Fruit fly (Drosophila melanogaster): ENCODE measurements around the gene CG14983.

Gene CG14983

DNA sequence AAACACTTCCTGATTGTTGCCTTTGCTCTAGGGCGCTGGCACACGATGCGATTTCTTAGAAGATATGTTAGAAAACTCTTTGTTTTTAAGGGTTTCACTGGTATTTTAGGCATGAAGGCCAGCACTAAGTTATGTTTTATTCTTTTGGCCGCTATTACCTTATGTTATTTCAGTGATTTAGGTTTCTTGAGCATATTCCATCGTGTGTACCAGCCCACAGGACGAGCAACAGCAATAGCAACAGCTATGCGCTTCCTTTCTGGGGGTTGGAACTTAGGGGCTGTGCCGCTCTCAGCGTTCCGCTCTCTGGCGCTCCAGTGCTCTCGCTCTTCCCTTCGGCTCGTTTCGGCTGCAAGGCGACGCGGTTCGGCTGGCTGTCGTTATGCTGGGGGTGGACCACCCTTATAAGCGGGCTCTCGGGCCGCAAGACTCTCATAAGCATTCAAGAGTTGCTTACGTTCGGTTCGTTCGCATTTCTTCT lies 34.4 kb upstream of the CG14983 start, which contains the start of gene scrt (continued):
- TF ChIP-seq CG4617 (GFP tag; optimal IDR thresholded peaks at IDR 0.05; ENCODE audit: borderline replicate concordance) (no peak), Med (GFP tag) (peak; percentile 62), chinmo (GFP tag; IDR thresholded peaks at IDR 0.05; ENCODE audit: partially characterized antibody) (no peak), tap (tag; optimal IDR thresholded peaks at IDR 0.05) (no peak), ssp (GFP tag; IDR thresholded peaks at IDR 0.05) (no peak), Camta (GFP tag; optimal IDR thresholded peaks at IDR 0.05) (peak; percentile 11), otp (GFP tag; IDR thresholded peaks at IDR 0.05) (no peak), cato (GFP tag; optimal IDR thresholded peaks at IDR 0.05; ENCODE audit: borderline replicate concordance) (no peak), CG6765 (GFP tag; optimal IDR thresholded peaks at IDR 0.05) (peak; percentile 26), CG3726 (GFP tag; IDR thresholded peaks at IDR 0.05) (no peak), nerfin-2 (GFP tag; IDR thresholded peaks at IDR 0.05; ENCODE audit: partially characterized antibody) (no peak), CG13296 (GFP tag; optimal IDR thresholded peaks at IDR 0.05) (peak; percentile 9), E2f2 (GFP tag; IDR thresholded peaks at IDR 0.05) (peak; percentile 15; the same call in 1 of the 2 replicates), NFAT (GFP tag; IDR thresholded peaks at IDR 0.05) (no peak), tup (GFP tag; optimal IDR thresholded peaks at IDR 0.05) (no peak), Vsx1 (GFP tag; optimal IDR thresholded peaks at IDR 0.05) (no peak), Aef1 (GFP tag; IDR thresholded peaks at IDR 0.05) (no peak; the same call in 2 of the 3 replicates), Gsc (GFP tag; IDR thresholded peaks at IDR 0.05) (no peak), dysf (GFP tag; IDR thresholded peaks at IDR 0.05) (peak; percentile 71), Stat92E (GFP tag; optimal IDR thresholded peaks at IDR 0.05) (no peak), nom (GFP tag; optimal IDR thresholded peaks at IDR 0.05) (no peak), CG17385 (GFP tag; optimal IDR thresholded peaks at IDR 0.05) (peak; percentile 16), oc (tag; optimal IDR thresholded peaks at IDR 0.05) (no peak), Optix (GFP tag; IDR thresholded peaks at IDR 0.05) (peak; percentile 49; the same call in 1 of the 3 replicates), chn (GFP tag; optimal IDR thresholded peaks at IDR 0.05) (peak; percentile 64), CG3163 (GFP tag; optimal IDR thresholded peaks at IDR 0.05) (peak; percentile 7), odd (GFP tag; optimal IDR thresholded peaks at IDR 0.05) (no peak), Side (GFP tag; optimal IDR thresholded peaks at IDR 0.05) (peak; percentile 21), CG6254 (GFP tag; optimal IDR thresholded peaks at IDR 0.05) (peak; percentile 3), hkb (optimal IDR thresholded peaks at IDR 0.05) (no peak), hkb (GFP tag; IDR thresholded peaks at IDR 0.05) (peak; percentile 66), CG16815 (GFP tag; optimal IDR thresholded peaks at IDR 0.05) (peak; percentile 36), Trl (optimal IDR thresholded peaks at IDR 0.05) (peak; percentile 63 to 85), Trl (GFP tag; optimal IDR thresholded peaks at IDR 0.05) (peak; percentile 41), pum (GFP tag; optimal IDR thresholded peaks at IDR 0.05) (no peak), onecut (GFP tag; IDR thresholded peaks at IDR 0.05) (peak; percentile 61), CG9817 (tag; optimal IDR thresholded peaks at IDR 0.05) (peak; percentile 11), CG10462 (GFP tag; optimal IDR thresholded peaks at IDR 0.05) (no peak), CG33213 (GFP tag; optimal IDR thresholded peaks at IDR 0.05) (no peak), Dp (GFP tag; optimal IDR thresholded peaks at IDR 0.05) (no peak), CG11696 (GFP tag; IDR thresholded peaks at IDR 0.05) (no peak), CG11093 (GFP tag; IDR thresholded peaks at IDR 0.05) (no peak), ems (GFP tag; optimal IDR thresholded peaks at IDR 0.05) (no peak), trh (GFP tag; optimal IDR thresholded peaks at IDR 0.05) (no peak), Atf-2 (GFP tag; optimal IDR thresholded peaks at IDR 0.05) (no peak), CG6854 (GFP tag; optimal IDR thresholded peaks at IDR 0.05) (no peak), slp2 (GFP tag; optimal IDR thresholded peaks at IDR 0.05) (no peak), Fer3 (tag; optimal IDR thresholded peaks at IDR 0.05) (no peak), CG7357 (GFP tag; IDR thresholded peaks at IDR 0.05) (no peak), toy (GFP tag; IDR thresholded peaks at IDR 0.05) (no peak), Gug (GFP tag; IDR thresholded peaks at IDR 0.05) (no peak), pita (GFP tag; optimal IDR thresholded peaks at IDR 0.05) (no peak)
